Fruit fly (Drosophila melanogaster) whole organism, embryonic: ENCODE measurements around the gene CG33654.

ENCODE experiments used
- Blimp-1 ChIP-seq: fragments of 200-800 bp; sonication (Bioruptor generic); optimal IDR thresholded peaks from 3 replicates; lab custom pipeline; 2018; ENCODE audit warnings: missing biosample characterization, missing genetic modification characterization, mild to moderate bottlenecking, moderate library complexity, missing genetic modification reagents
- Bteb2 ChIP-seq: fragments of 200-800 bp; sonication (Bioruptor generic); optimal IDR thresholded peaks from 2 replicates; lab custom pipeline; 2016; ENCODE audit warnings: missing biosample characterization, missing genetic modification characterization
- CG10147 ChIP-seq: fragments of 200-800 bp; sonication (Bioruptor generic); optimal IDR thresholded peaks from 2 replicates; lab custom pipeline; 2019; ENCODE audit warnings: missing biosample characterization, mild to moderate bottlenecking, missing genetic modification characterization, moderate library complexity
- CG10979 ChIP-seq: fragments of 200-800 bp; sonication (Bioruptor generic); optimal IDR thresholded peaks from 2 replicates; lab custom pipeline; 2018; ENCODE audit warnings: missing biosample characterization, mild to moderate bottlenecking, missing genetic modification characterization, moderate library complexity
- CG12071 ChIP-seq: fragments of 200-800 bp; sonication (Bioruptor generic); optimal IDR thresholded peaks from 3 replicates; lab custom pipeline; 2018; ENCODE audit warnings: missing biosample characterization, mild to moderate bottlenecking, missing genetic modification characterization
- CG12104 ChIP-seq: fragments of 200-800 bp; sonication (Bioruptor generic); optimal IDR thresholded peaks from 3 replicates; lab custom pipeline; 2016; ENCODE audit warnings: missing biosample characterization, missing genetic modification characterization
- CG15696 ChIP-seq: fragments of 200-800 bp; sonication (Bioruptor generic); optimal IDR thresholded peaks from 2 replicates; lab custom pipeline; 2019; ENCODE audit warnings: missing biosample characterization, mild to moderate bottlenecking, missing genetic modification characterization, moderate library complexity
- CG16813 ChIP-seq: fragments of 200-800 bp; sonication (Bioruptor generic); IDR thresholded peaks from 3 replicates; pipeline ENCODE4 v1.3.6; 2022; ENCODE audit warnings: missing biosample characterization, missing genetic modification characterization; ENCODE audit not compliant: partially characterized antibody
- CG17186 ChIP-seq: fragments of 200-800 bp; sonication (Bioruptor generic); optimal IDR thresholded peaks from 3 replicates; lab custom pipeline; 2017; ENCODE audit warnings: missing biosample characterization, missing genetic modification reagents, missing genetic modification characterization
- CG17829 ChIP-seq: fragments of 200-800 bp; optimal IDR thresholded peaks from 2 replicates; lab custom pipeline; 2019; ENCODE audit warnings: missing biosample characterization, mild to moderate bottlenecking, missing genetic modification characterization, moderate library complexity
- CG2678 ChIP-seq: fragments of 200-800 bp; sonication (Bioruptor generic); optimal IDR thresholded peaks from 3 replicates; lab custom pipeline; 2019; ENCODE audit warnings: missing biosample characterization, mild to moderate bottlenecking, missing genetic modification characterization, moderate library complexity
- CG3163 ChIP-seq: fragments of 200-800 bp; sonication (Bioruptor generic); optimal IDR thresholded peaks from 3 replicates; lab custom pipeline; 2016; ENCODE audit warnings: missing biosample characterization, missing genetic modification characterization
- CG3407 ChIP-seq: fragments of 200-800 bp; sonication (Bioruptor generic); optimal IDR thresholded peaks from 2 replicates; lab custom pipeline; 2018; ENCODE audit warnings: missing biosample characterization, mild to moderate bottlenecking, missing genetic modification characterization
- CG34224 ChIP-seq: fragments of 200-800 bp; sonication (Bioruptor generic); IDR thresholded peaks from 3 replicates; pipeline ENCODE4 v1.3.6; 2022; ENCODE audit warnings: missing biosample characterization, missing genetic modification characterization; ENCODE audit not compliant: partially characterized antibody
- CG3995 ChIP-seq: fragments of 200-800 bp; sonication (Bioruptor generic); optimal IDR thresholded peaks from 3 replicates; lab custom pipeline; 2016; ENCODE audit warnings: missing biosample characterization, missing genetic modification characterization
- CG43689 ChIP-seq: fragments of 200-800 bp; sonication (Bioruptor generic); IDR thresholded peaks from 2 replicates; pipeline ENCODE4 v1.3.6; 2022; ENCODE audit warnings: missing biosample characterization, missing genetic modification characterization
- CG4707 ChIP-seq: fragments of 200-800 bp; sonication (Bioruptor generic); optimal IDR thresholded peaks from 2 replicates; lab custom pipeline; 2018; ENCODE audit warnings: missing biosample characterization, mild to moderate bottlenecking, missing genetic modification characterization, moderate library complexity
- CG7556 ChIP-seq: fragments of 200-800 bp; sonication (Bioruptor generic); optimal IDR thresholded peaks from 2 replicates; lab custom pipeline; 2017; ENCODE audit warnings: missing biosample characterization, mild to moderate bottlenecking, missing genetic modification characterization
- CG7928 ChIP-seq: fragments of 200-800 bp; sonication (Bioruptor generic); optimal IDR thresholded peaks from 2 replicates; lab custom pipeline; 2017; ENCODE audit warnings: missing biosample characterization, mild to moderate bottlenecking, missing genetic modification characterization
- CoRest ChIP-seq: fragments of 200-800 bp; sonication (Bioruptor generic); optimal IDR thresholded peaks from 3 replicates; lab custom pipeline; 2018; ENCODE audit warnings: missing biosample characterization, mild to moderate bottlenecking, missing genetic modification characterization, moderate library complexity
- CrebB ChIP-seq: fragments of 200-800 bp; sonication (Bioruptor generic); optimal IDR thresholded peaks from 3 replicates; lab custom pipeline; 2018; ENCODE audit warnings: missing biosample characterization, mild to moderate bottlenecking, missing genetic modification characterization
- E2f2 ChIP-seq: fragments of 200-800 bp; sonication (Bioruptor generic); IDR thresholded peaks from 2 replicates; pipeline ENCODE4 v1.3.6; 2022; ENCODE audit warnings: missing biosample characterization, missing genetic modification characterization
- GATAe ChIP-seq: fragments of 200-800 bp; sonication (Bioruptor generic); conservative IDR thresholded peaks from 2 replicates; pipeline ENCODE4 v1.3.6; 2022; ENCODE audit warnings: missing biosample characterization, missing genetic modification characterization
- HLH54F ChIP-seq: fragments of 200-800 bp; sonication (Bioruptor generic); optimal IDR thresholded peaks from 3 replicates; lab custom pipeline; 2016; ENCODE audit warnings: missing biosample characterization, missing genetic modification characterization
- Hsf ChIP-seq: fragments of 200-800 bp; sonication (Bioruptor generic); optimal IDR thresholded peaks from 3 replicates; lab custom pipeline; 2016; ENCODE audit warnings: missing biosample characterization, missing genetic modification characterization
- Mes4 ChIP-seq: fragments of 200-800 bp; sonication (Bioruptor generic); optimal IDR thresholded peaks from 2 replicates; lab custom pipeline; 2016; ENCODE audit warnings: missing biosample characterization, missing genetic modification characterization
- Oli ChIP-seq: fragments of 200-800 bp; sonication (Bioruptor generic); optimal IDR thresholded peaks from 2 replicates; lab custom pipeline; 2018; ENCODE audit warnings: missing biosample characterization, mild to moderate bottlenecking, missing genetic modification characterization, moderate library complexity
- Opbp ChIP-seq: fragments of 200-800 bp; sonication (Bioruptor generic); IDR thresholded peaks from 3 replicates; pipeline ENCODE4 v1.3.6; 2022; ENCODE audit warnings: missing biosample characterization, missing genetic modification characterization; ENCODE audit not compliant: partially characterized antibody
- amos ChIP-seq: fragments of 200-800 bp; sonication (Bioruptor generic); IDR thresholded peaks from 2 replicates; pipeline ENCODE4 v1.3.6; 2022; ENCODE audit warnings: missing biosample characterization, missing genetic modification characterization; ENCODE audit not compliant: partially characterized antibody
- br ChIP-seq: fragments of >200 bp; optimal IDR thresholded peaks from 2 replicates; lab custom pipeline; 2017
- bsh ChIP-seq, 2 experiments: fragments of 200-800 bp; sonication (Bioruptor generic); optimal IDR thresholded peaks; 2 replicates each; lab custom pipeline; 2017 to 2018; ENCODE audit warnings: mild to moderate bottlenecking in 2 of 2, missing biosample characterization in 2 of 2, missing genetic modification characterization in 2 of 2, moderate library complexity in 1 of 2
- danr ChIP-seq: fragments of 200-800 bp; sonication (Bioruptor generic); IDR thresholded peaks from 2 replicates; pipeline ENCODE4 v1.3.6; 2022; ENCODE audit warnings: missing biosample characterization, missing genetic modification characterization
- dpn ChIP-seq, 2 experiments: fragments of 200-800 bp; sonication (Bioruptor generic); optimal IDR thresholded peaks; 3 replicates each; lab custom pipeline; 2016; ENCODE audit warnings: missing biosample characterization in 2 of 2, missing genetic modification characterization in 2 of 2
- dysf ChIP-seq: fragments of 200-800 bp; sonication (Bioruptor generic); IDR thresholded peaks from 3 replicates; pipeline ENCODE4 v1.3.6; 2022; ENCODE audit warnings: missing biosample characterization, missing genetic modification characterization
- ewg ChIP-seq: fragments of 200-800 bp; sonication (Bioruptor generic); optimal IDR thresholded peaks from 3 replicates; lab custom pipeline; 2017; ENCODE audit warnings: mild to moderate bottlenecking, missing biosample characterization, missing genetic modification reagents, missing genetic modification characterization
- eyg ChIP-seq: fragments of 200-800 bp; sonication (Bioruptor generic); optimal IDR thresholded peaks from 3 replicates; lab custom pipeline; 2016; ENCODE audit warnings: missing biosample characterization, missing genetic modification characterization
- gce ChIP-seq: fragments of 200-800 bp; sonication (Bioruptor generic); IDR thresholded peaks from 3 replicates; pipeline ENCODE4 v1.3.6; 2022; ENCODE audit warnings: missing biosample characterization, missing genetic modification characterization
- grn ChIP-seq: fragments of 200-800 bp; sonication (Bioruptor generic); optimal IDR thresholded peaks from 3 replicates; lab custom pipeline; 2017; ENCODE audit warnings: missing biosample characterization, missing genetic modification characterization
- gsb ChIP-seq: fragments of 200-800 bp; sonication (Bioruptor generic); IDR thresholded peaks from 2 replicates; pipeline ENCODE4 v1.3.6; 2022; ENCODE audit warnings: missing biosample characterization, missing genetic modification characterization
- oc ChIP-seq: fragments of 200-800 bp; sonication (Bioruptor generic); optimal IDR thresholded peaks from 2 replicates; lab custom pipeline; 2018; ENCODE audit warnings: missing biosample characterization, mild to moderate bottlenecking, missing genetic modification characterization, moderate library complexity
- onecut ChIP-seq: fragments of 200-800 bp; sonication (Bioruptor generic); IDR thresholded peaks from 2 replicates; pipeline ENCODE4 v1.3.6; 2022; ENCODE audit warnings: missing biosample characterization, missing genetic modification characterization
- otp ChIP-seq: fragments of 200-800 bp; sonication (Bioruptor generic); IDR thresholded peaks from 3 replicates; pipeline ENCODE4, ENCODE4 v1.3.6; 2022; ENCODE audit warnings: missing biosample characterization, missing genetic modification characterization
- p53 ChIP-seq: fragments of 200-800 bp; sonication (Bioruptor generic); optimal IDR thresholded peaks from 2 replicates; lab custom pipeline; 2016; ENCODE audit warnings: missing biosample characterization, missing genetic modification characterization
- pho ChIP-seq: fragments of 200-800 bp; sonication (Bioruptor generic); optimal IDR thresholded peaks from 2 replicates; lab custom pipeline; 2016; ENCODE audit warnings: missing biosample characterization, missing genetic modification characterization
- schlank ChIP-seq: fragments of 200-800 bp; sonication (Bioruptor generic); optimal IDR thresholded peaks from 2 replicates; lab custom pipeline; 2018; ENCODE audit warnings: missing biosample characterization, mild to moderate bottlenecking, missing genetic modification characterization
- seq ChIP-seq: fragments of 200-800 bp; sonication (Bioruptor generic); IDR thresholded peaks from 2 replicates; pipeline ENCODE4 v1.3.6; 2022; ENCODE audit warnings: missing biosample characterization, missing genetic modification characterization
- shn ChIP-seq: fragments of 200-800 bp; sonication (Bioruptor generic); optimal IDR thresholded peaks from 3 replicates; lab custom pipeline; 2016; ENCODE audit warnings: missing biosample characterization, missing genetic modification characterization
- slp2 ChIP-seq: fragments of 200-800 bp; sonication (Bioruptor generic); optimal IDR thresholded peaks from 2 replicates; lab custom pipeline; 2016; ENCODE audit warnings: missing biosample characterization, missing genetic modification characterization
- sob ChIP-seq: fragments of 200-800 bp; sonication (Bioruptor generic); IDR thresholded peaks from 2 replicates; pipeline ENCODE4 v1.3.6; 2022; ENCODE audit warnings: missing biosample characterization, missing genetic modification characterization

The CG33654 gene

DNA sequence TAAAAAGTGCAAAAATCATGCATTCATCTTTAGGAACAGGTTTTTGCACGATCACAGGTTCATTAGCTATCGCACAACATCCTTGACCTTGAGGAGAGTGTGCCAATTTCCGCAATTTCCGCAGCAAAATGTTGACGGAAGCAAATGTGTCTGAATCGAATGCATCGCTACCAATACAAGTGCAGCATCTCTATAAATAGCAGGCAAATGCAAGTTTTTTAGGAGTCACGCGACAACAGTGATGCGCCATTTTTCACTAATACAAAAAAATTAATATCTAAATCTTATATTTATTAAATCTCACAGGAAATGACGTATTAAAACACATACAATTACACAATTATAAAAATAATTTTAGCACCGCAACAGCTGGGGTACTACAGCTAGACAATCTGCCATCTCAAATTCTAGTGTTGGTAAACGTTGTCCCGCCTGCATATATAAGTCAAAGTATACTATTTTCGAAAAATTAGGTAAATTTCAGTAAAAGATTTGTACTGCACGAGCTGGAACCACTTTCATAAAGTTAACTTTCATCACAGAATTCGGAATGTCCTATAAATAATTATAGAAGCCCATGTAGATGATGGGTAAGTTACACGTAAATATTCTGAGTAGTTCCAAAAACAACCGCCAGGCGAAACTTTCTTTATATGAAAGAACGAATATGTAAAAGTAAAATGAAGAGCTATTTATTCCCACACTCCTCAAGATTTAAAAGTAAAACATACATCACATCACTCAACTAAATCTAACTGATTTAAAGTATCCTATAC, 9.0 kb downstream of the CG33654 start, which contains the start of gene CG9399 (continued):
- peak; percentile 98 for TF ChIP-seq Hsf
- peak; percentile 97 for TF ChIP-seq CG7556
- peak; percentile 93 for TF ChIP-seq CG12104 (GFP tag; lab: Kevin White, UChicago)
- peak; percentile 38 for TF ChIP-seq p53
- TF ChIP-seq CG43689 (GFP tag; lab: Robert Waterston, UW): peak; percentile 97
- TF ChIP-seq CG10979: peak; percentile 95
- peak; percentile 98 for TF ChIP-seq CG17829 (tag; lab: Kevin White, UChicago)
- no peak for TF ChIP-seq br (lab: Kevin White, UChicago)
- TF ChIP-seq eyg: peak; percentile 76
- peak; percentile 52; the same call in 2 of the 3 replicates for TF ChIP-seq CG16813 (GFP tag; lab: Robert Waterston, UW)
- peak; percentile 86 for TF ChIP-seq schlank
- peak; percentile 92 for TF ChIP-seq CG15696 (tag; lab: Kevin White, UChicago)
- TF ChIP-seq GATAe: peak; percentile 90
- TF ChIP-seq sob: peak; percentile 98
- peak; percentile 74 for TF ChIP-seq CG3995 (GFP tag; lab: Kevin White, UChicago)
- TF ChIP-seq otp (GFP tag; lab: Robert Waterston, UW): peak; percentile 98
- peak; percentile 83 for TF ChIP-seq Mes4 (GFP tag; lab: Kevin White, UChicago)
- peak; percentile 95 for TF ChIP-seq HLH54F (GFP tag; lab: Kevin White, UChicago)
- no peak for TF ChIP-seq Opbp (GFP tag; lab: Robert Waterston, UW)
- peak; percentile 71 for TF ChIP-seq CG3163 (GFP tag; lab: Kevin White, UChicago)
- peak; percentile 94 for TF ChIP-seq CrebB (tag; lab: Kevin White, UChicago)
- TF ChIP-seq dysf (GFP tag; lab: Robert Waterston, UW): peak; percentile 98
- peak; percentile 86 for TF ChIP-seq CG4707 (GFP tag; lab: Kevin White, UChicago)
- TF ChIP-seq ewg: peak; percentile 95
- peak; percentile 92 for TF ChIP-seq CG10147 (GFP tag; lab: Kevin White, UChicago)
- TF ChIP-seq CG3407: peak; percentile 97
- peak; percentile 95 for TF ChIP-seq Blimp-1 (GFP tag; lab: Kevin White, UChicago)
- TF ChIP-seq amos (GFP tag; lab: Robert Waterston, UW): peak; percentile 64; the same call in 1 of the 2 replicates
- TF ChIP-seq pho (GFP tag; lab: Kevin White, UChicago): peak; percentile 93
- peak; percentile 90 for TF ChIP-seq slp2 (GFP tag; lab: Kevin White, UChicago)
- TF ChIP-seq CG2678 (tag; lab: Kevin White, UChicago): peak; percentile 96
- peak; percentile 94 for TF ChIP-seq gsb
- peak; percentile 94 to 98 for TF ChIP-seq dpn (GFP tag; optimal IDR thresholded peaks at IDR 0.05; lab: Kevin White, UChicago)
- TF ChIP-seq Bteb2 (GFP tag; lab: Kevin White, UChicago): peak; percentile 92
- TF ChIP-seq bsh (GFP tag; optimal IDR thresholded peaks at IDR 0.05; lab: Kevin White, UChicago): peak; percentile 86 to 98
- TF ChIP-seq Oli (tag; lab: Kevin White, UChicago): peak; percentile 97
- peak; percentile 93 for TF ChIP-seq shn (GFP tag; lab: Kevin White, UChicago)
- peak; percentile 65 for TF ChIP-seq grn
- TF ChIP-seq CG7928: peak; percentile 72
- peak; percentile 94 for TF ChIP-seq danr (GFP tag; lab: Robert Waterston, UW)
- peak; percentile 97 for TF ChIP-seq gce
- peak; percentile 83 for TF ChIP-seq E2f2 (GFP tag; lab: Robert Waterston, UW)
- peak; percentile 86 for TF ChIP-seq CG17186
- TF ChIP-seq onecut (GFP tag; lab: Robert Waterston, UW): peak; percentile 89
- peak; percentile 96 for TF ChIP-seq seq (GFP tag; lab: Robert Waterston, UW)
- TF ChIP-seq CG12071 (GFP tag; lab: Kevin White, UChicago): peak; percentile 87
- TF ChIP-seq CoRest (tag; lab: Kevin White, UChicago): peak; percentile 98
- TF ChIP-seq CG34224 (GFP tag; lab: Robert Waterston, UW): peak; percentile 51
- peak; percentile 97 for TF ChIP-seq oc (tag; lab: Kevin White, UChicago)
